Worm (Caenorhabditis elegans) whole organism, late embryonic: ENCODE results near the gene magu-1.

ENCODE experiments used
- T23F11.4 ChIP-seq: fragments of 200-800 bp; sonication (Bioruptor generic); optimal IDR thresholded peaks from 2 replicates; lab custom pipeline; 2018; ENCODE audit warnings: mild to moderate bottlenecking, missing genetic modification characterization, missing compliant biosample characterization
- ceh-18 ChIP-seq: sonication (generic microtip); optimal IDR thresholded peaks from 2 replicates; lab custom pipeline; 2016; ENCODE audit warnings: missing genetic modification characterization, missing compliant biosample characterization
- hlh-30 ChIP-seq: sonication (generic microtip); optimal IDR thresholded peaks from 2 replicates; lab custom pipeline; 2017; ENCODE audit warnings: antibody characterized with exemption, missing genetic modification characterization, missing compliant biosample characterization; ENCODE audit not compliant: insufficient read depth
- nhr-232 ChIP-seq: sonication (generic microtip); optimal IDR thresholded peaks from 2 replicates; lab custom pipeline; 2016; ENCODE audit warnings: missing genetic modification characterization, missing compliant biosample characterization
- pha-4 ChIP-seq: fragments of 150-350 bp; optimal IDR thresholded peaks from 2 replicates; lab custom pipeline; 2018; ENCODE audit warnings: missing biosample characterization, missing genetic modification reagents, missing genetic modification characterization
- rnt-1 ChIP-seq: sonication (generic microtip); optimal IDR thresholded peaks from 2 replicates; lab custom pipeline; 2016; ENCODE audit warnings: missing genetic modification characterization, missing compliant biosample characterization
- sox-4 ChIP-seq: sonication (generic microtip); optimal IDR thresholded peaks from 2 replicates; lab custom pipeline; 2017; ENCODE audit warnings: mild to moderate bottlenecking, missing genetic modification characterization, inconsistent platforms, missing compliant biosample characterization
- tbx-2 ChIP-seq: sonication (generic microtip); optimal IDR thresholded peaks from 2 replicates; lab custom pipeline; 2016; ENCODE audit warnings: missing genetic modification characterization, missing compliant biosample characterization
- ttx-3 ChIP-seq: sonication (generic microtip); optimal IDR thresholded peaks from 2 replicates; lab custom pipeline; 2016; ENCODE audit warnings: missing genetic modification reagents, missing genetic modification characterization, missing compliant biosample characterization
- unc-3 ChIP-seq, 2 experiments: fragments of 200-800 bp in 1 of 2; sonication (Bioruptor generic) in 1 of 2; sonication (generic microtip) in 1 of 2; conservative IDR thresholded peaks in 1 of 2; optimal IDR thresholded peaks in 1 of 2; 2 replicates each; pipeline versions ENCODE4 v1.3.6 to Lab custom; 2016 to 2022; ENCODE audit warnings: missing compliant biosample characterization in 2 of 2, missing genetic modification characterization in 2 of 2, missing genetic modification reagents in 1 of 2

- TF ChIP-seq pha-4 (tag; lab: Kevin White, UChicago) (no peak), sox-4 (no peak), ttx-3 (tag; lab: Kevin White, UChicago) (no peak), tbx-2 (tag; lab: Kevin White, UChicago) (no peak), T23F11.4 (GFP tag; lab: Kevin White, UChicago) (no peak), ceh-18 (tag; lab: Kevin White, UChicago) (no peak), hlh-30 (no peak), rnt-1 (tag; lab: Kevin White, UChicago) (no peak), nhr-232 (tag; lab: Kevin White, UChicago) (no peak), unc-3 (GFP tag; conservative IDR thresholded peaks at IDR 0.05; lab: Robert Waterston, UW) (no peak), unc-3 (tag; optimal IDR thresholded peaks at IDR 0.05; lab: Kevin White, UChicago) (no peak)
Observed at ce11 chrIII:422553-422952, 48.9 kb downstream of the magu-1 start.
